Fruit fly (Drosophila melanogaster) whole organism: ENCODE measurements around the gene tw.

Experiments
- CG8478 ChIP-seq: fragments of >200 bp; optimal IDR thresholded peaks from 2 replicates; lab custom pipeline; 2018; ENCODE audit warnings: inconsistent platforms
- pan ChIP-seq: fragments of >200 bp; optimal IDR thresholded peaks from 2 replicates; lab custom pipeline; 2017
- psq ChIP-seq: fragments of >200 bp; optimal IDR thresholded peaks from 2 replicates; lab custom pipeline; 2017

DNA sequence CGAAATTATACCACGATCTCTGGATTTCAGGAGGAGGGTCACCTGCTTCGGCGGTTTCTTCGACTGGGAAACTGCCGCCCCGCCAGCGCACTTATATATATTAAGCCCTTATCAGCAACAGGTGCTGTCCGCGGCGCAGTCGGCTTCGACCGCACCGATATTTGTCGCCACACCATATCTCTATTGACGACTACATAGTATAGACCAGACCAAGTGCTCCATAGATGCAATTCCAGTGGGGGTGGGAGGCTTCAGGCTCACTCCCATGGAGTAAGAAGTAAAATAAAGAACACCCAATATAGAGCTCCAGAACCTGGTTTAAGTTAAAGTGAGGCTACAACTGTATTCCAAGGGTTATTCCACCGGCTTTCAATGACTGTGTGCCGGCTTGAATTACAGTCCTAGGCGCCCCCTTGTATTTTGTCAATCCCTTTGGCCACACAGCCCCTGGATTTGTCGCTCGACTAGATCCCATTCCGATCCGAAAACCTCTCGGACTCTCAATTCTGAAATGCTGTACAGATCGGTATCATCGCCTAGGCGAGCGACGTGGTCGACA is 5.6 kb downstream of the tw start, which contains the start of gene CG13360:
- no peak for TF ChIP-seq pan (lab: Kevin White, UChicago)
- no peak for TF ChIP-seq CG8478
- TF ChIP-seq psq (lab: Kevin White, UChicago) = no peak
